Worm (Caenorhabditis elegans): ENCODE measurements around the gene nlp-46.

DNA sequence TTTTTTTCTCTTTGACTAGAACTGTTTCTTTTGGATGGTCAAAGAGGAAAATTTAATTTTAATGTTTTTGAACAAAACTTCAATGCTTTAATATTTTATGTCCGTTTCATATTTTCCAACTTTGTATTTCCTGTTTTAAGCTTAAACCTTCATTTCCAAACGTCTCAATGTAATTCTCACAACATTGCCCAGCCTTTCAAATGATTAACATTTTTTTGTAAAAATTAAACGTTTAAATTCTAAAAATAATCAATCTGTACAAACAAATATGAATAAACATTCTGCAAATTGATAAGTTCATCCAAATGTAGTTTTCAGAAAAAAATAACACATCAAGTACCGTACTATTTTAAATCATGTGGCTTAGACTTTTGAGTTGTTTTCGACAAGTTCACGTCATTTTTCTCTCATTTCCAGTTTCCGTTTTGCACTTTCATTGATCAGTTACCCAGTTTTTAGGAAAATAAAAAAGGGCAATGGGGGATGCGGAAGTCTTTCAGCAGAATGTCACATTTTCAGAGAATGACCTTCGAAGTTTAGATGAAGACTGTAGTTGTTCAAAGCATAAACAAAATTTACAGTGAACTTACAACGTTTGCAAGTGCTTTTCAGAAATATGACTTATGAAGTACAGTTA lies 36.7 kb upstream of the nlp-46 start:
- no peak for TF ChIP-seq dmd-4 (tag; optimal IDR thresholded peaks at IDR 0.05)
- TF ChIP-seq lin-39 (tag; optimal IDR thresholded peaks at IDR 0.05) = no peak
- no peak for TF ChIP-seq elt-3 (tag; optimal IDR thresholded peaks at IDR 0.05)
- peak; percentile 48 for TF ChIP-seq blmp-1 (tag; optimal IDR thresholded peaks at IDR 0.05; ENCODE audit: insufficient read depth)
- TF ChIP-seq snpc-4 (tag; optimal IDR thresholded peaks at IDR 0.05) = no peak
- TF ChIP-seq nhr-77 (tag; optimal IDR thresholded peaks at IDR 0.05) = no peak
- TF ChIP-seq aly-2 (tag; optimal IDR thresholded peaks at IDR 0.05) = no peak
- no peak for TF ChIP-seq nhr-12 (tag; optimal IDR thresholded peaks at IDR 0.05)
- TF ChIP-seq lin-13 (GFP tag; optimal IDR thresholded peaks at IDR 0.05) = no peak
- TF ChIP-seq ama-1 (optimal IDR thresholded peaks at IDR 0.05) = no peak
- peak; percentile 83 for TF ChIP-seq nhr-11 (tag; optimal IDR thresholded peaks at IDR 0.05)
- TF ChIP-seq R02D3.7 (tag; optimal IDR thresholded peaks at IDR 0.05) = no peak

Measured in whole organism, L2 larva.